Fruit fly (Drosophila melanogaster) S2 (cell line): ENCODE results near the gene CG32121.

Source experiments
- CG8478 ChIP-seq: fragments of >200 bp; optimal IDR thresholded peaks from 2 replicates; lab custom pipeline; 2018
- CTCF ChIP-seq, 2 experiments: fragments of >200 bp; optimal IDR thresholded peaks; 2 replicates each; lab custom pipeline; 2018

DNA sequence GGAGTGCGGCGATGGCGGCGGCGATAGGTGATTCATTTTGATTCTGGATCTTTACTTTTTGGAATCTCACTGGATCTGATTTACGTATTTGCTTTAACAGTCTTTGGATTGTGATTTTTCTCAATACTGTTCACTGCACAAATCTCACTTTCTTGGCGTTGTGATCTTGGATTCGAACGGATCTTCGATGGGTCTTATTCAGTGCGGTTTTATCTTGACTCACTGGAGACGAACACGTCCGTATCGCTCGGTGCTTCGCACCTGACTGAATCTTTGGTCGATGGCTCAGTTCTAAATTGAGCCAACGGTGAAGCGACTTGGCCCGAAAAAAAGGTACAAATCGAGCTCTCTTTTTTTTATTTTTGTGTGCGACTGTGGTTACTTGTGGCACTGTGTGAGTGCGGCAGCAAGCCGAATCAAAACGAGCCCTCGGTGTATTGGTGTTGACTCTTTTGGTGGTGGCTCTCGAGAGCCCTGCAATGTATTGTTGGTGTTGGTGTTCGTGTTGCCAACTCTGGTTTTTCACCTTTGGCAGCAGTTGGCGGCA, 21.2 kb downstream of the CG32121 start, which contains the start of gene sens:
- TF ChIP-seq CG8478 (lab: Kevin White, UChicago) (no peak), CTCF (optimal IDR thresholded peaks at IDR 0.05; lab: Kevin White, UChicago) (no peak)
